Fruit fly (Drosophila melanogaster) whole organism, embryonic: ENCODE measurements around the gene CG15543.
A peak's percentile ranks its signal among the peaks of the same experiment; 100 is the strongest.

ENCODE experiments used
- Atf6 ChIP-seq: fragments of 200-800 bp; sonication (Bioruptor generic); IDR thresholded peaks from 2 replicates; pipeline ENCODE4 v1.3.6; 2022; ENCODE audit warnings: missing biosample characterization, missing genetic modification characterization
- Blimp-1 ChIP-seq: fragments of 200-800 bp; sonication (Bioruptor generic); optimal IDR thresholded peaks from 3 replicates; lab custom pipeline; 2018; ENCODE audit warnings: missing biosample characterization, missing genetic modification characterization, mild to moderate bottlenecking, moderate library complexity, missing genetic modification reagents
- CG10654 ChIP-seq: fragments of 200-800 bp; sonication (Bioruptor generic); optimal IDR thresholded peaks from 2 replicates; lab custom pipeline; 2016; ENCODE audit warnings: missing biosample characterization, missing genetic modification characterization
- CG12299 ChIP-seq: fragments of 200-800 bp; sonication (Bioruptor generic); optimal IDR thresholded peaks from 2 replicates; lab custom pipeline; 2018; ENCODE audit warnings: missing biosample characterization, mild to moderate bottlenecking, missing genetic modification characterization
- CG12942 ChIP-seq: fragments of 200-800 bp; sonication (Bioruptor generic); optimal IDR thresholded peaks from 3 replicates; lab custom pipeline; 2016; ENCODE audit warnings: missing biosample characterization, missing genetic modification characterization
- CG13894 ChIP-seq: fragments of 200-800 bp; sonication (Bioruptor generic); optimal IDR thresholded peaks from 3 replicates; lab custom pipeline; 2018; ENCODE audit warnings: missing biosample characterization, mild to moderate bottlenecking, missing genetic modification characterization, moderate library complexity
- CG14710 ChIP-seq: fragments of 200-800 bp; sonication (Bioruptor generic); optimal IDR thresholded peaks from 3 replicates; lab custom pipeline; 2019; ENCODE audit warnings: missing biosample characterization, mild to moderate bottlenecking, missing genetic modification characterization, moderate library complexity
- CG1602 ChIP-seq: fragments of 200-800 bp; sonication (Bioruptor generic); optimal IDR thresholded peaks from 3 replicates; lab custom pipeline; 2016; ENCODE audit warnings: missing biosample characterization, missing genetic modification characterization
- CG1603 ChIP-seq: fragments of 200-800 bp; sonication (Bioruptor generic); optimal IDR thresholded peaks from 2 replicates; lab custom pipeline; 2019; ENCODE audit warnings: missing biosample characterization, mild to moderate bottlenecking, missing genetic modification characterization, moderate library complexity
- CG17186 ChIP-seq: fragments of 200-800 bp; sonication (Bioruptor generic); optimal IDR thresholded peaks from 3 replicates; lab custom pipeline; 2017; ENCODE audit warnings: missing biosample characterization, missing genetic modification reagents, missing genetic modification characterization
- CG17328 ChIP-seq: fragments of 200-800 bp; sonication (Bioruptor generic); IDR thresholded peaks from 2 replicates; pipeline ENCODE4 v1.3.6; 2022; ENCODE audit warnings: missing biosample characterization, missing genetic modification characterization
- CG17359 ChIP-seq: fragments of 200-800 bp; sonication (Bioruptor generic); optimal IDR thresholded peaks from 3 replicates; lab custom pipeline; 2018; ENCODE audit warnings: missing biosample characterization, mild to moderate bottlenecking, missing genetic modification characterization, moderate library complexity
- CG17802 ChIP-seq: fragments of 200-800 bp; sonication (Bioruptor generic); optimal IDR thresholded peaks from 2 replicates; lab custom pipeline; 2018; ENCODE audit warnings: missing biosample characterization, mild to moderate bottlenecking, missing genetic modification characterization, moderate library complexity
- CG18619 ChIP-seq: fragments of 200-800 bp; sonication (Bioruptor generic); optimal IDR thresholded peaks from 3 replicates; lab custom pipeline; 2017; ENCODE audit warnings: missing biosample characterization, mild to moderate bottlenecking, missing genetic modification characterization
- CG18764 ChIP-seq: fragments of 200-800 bp; sonication (Bioruptor generic); optimal IDR thresholded peaks from 3 replicates; lab custom pipeline; 2016; ENCODE audit warnings: missing biosample characterization, missing genetic modification characterization
- CG2129 ChIP-seq: fragments of 200-800 bp; sonication (Bioruptor generic); IDR thresholded peaks from 2 replicates; pipeline ENCODE4 v1.3.6; 2022; ENCODE audit warnings: missing biosample characterization, missing genetic modification characterization; ENCODE audit not compliant: partially characterized antibody
- CG30403 ChIP-seq: fragments of 200-800 bp; sonication (Bioruptor generic); optimal IDR thresholded peaks from 3 replicates; lab custom pipeline; 2016; ENCODE audit warnings: missing biosample characterization, missing genetic modification characterization
- CG3281 ChIP-seq: fragments of 200-800 bp; sonication (Bioruptor generic); optimal IDR thresholded peaks from 3 replicates; lab custom pipeline; 2017; ENCODE audit warnings: missing biosample characterization, mild to moderate bottlenecking, missing genetic modification characterization
- CG3995 ChIP-seq: fragments of 200-800 bp; sonication (Bioruptor generic); optimal IDR thresholded peaks from 3 replicates; lab custom pipeline; 2016; ENCODE audit warnings: missing biosample characterization, missing genetic modification characterization
- CG6254 ChIP-seq: fragments of 200-800 bp; sonication (Bioruptor generic); optimal IDR thresholded peaks from 3 replicates; lab custom pipeline; 2017; ENCODE audit warnings: mild to moderate bottlenecking, missing biosample characterization, missing genetic modification reagents, missing genetic modification characterization
- CG7271 ChIP-seq: fragments of 200-800 bp; sonication (Bioruptor generic); optimal IDR thresholded peaks from 2 replicates; lab custom pipeline; 2018; ENCODE audit warnings: missing biosample characterization, mild to moderate bottlenecking, missing genetic modification characterization, moderate library complexity
- CG8944 ChIP-seq: fragments of 200-800 bp; sonication (Bioruptor generic); optimal IDR thresholded peaks from 3 replicates; lab custom pipeline; 2016; ENCODE audit warnings: missing biosample characterization, missing genetic modification characterization
- CG9817 ChIP-seq: fragments of 200-800 bp; sonication (Bioruptor generic); optimal IDR thresholded peaks from 2 replicates; lab custom pipeline; 2018; ENCODE audit warnings: missing biosample characterization, mild to moderate bottlenecking, missing genetic modification characterization, moderate library complexity
- CoRest ChIP-seq: fragments of 200-800 bp; sonication (Bioruptor generic); optimal IDR thresholded peaks from 3 replicates; lab custom pipeline; 2018; ENCODE audit warnings: missing biosample characterization, mild to moderate bottlenecking, missing genetic modification characterization, moderate library complexity
- Dbx ChIP-seq: fragments of 200-800 bp; sonication (Bioruptor generic); IDR thresholded peaks from 3 replicates; pipeline ENCODE4 v1.3.6; 2022; ENCODE audit warnings: missing biosample characterization, missing genetic modification characterization
- Fer2 ChIP-seq: fragments of 200-800 bp; sonication (Bioruptor generic); optimal IDR thresholded peaks from 2 replicates; lab custom pipeline; 2018; ENCODE audit warnings: missing biosample characterization, mild to moderate bottlenecking, missing genetic modification characterization, moderate library complexity
- H2.0 ChIP-seq: fragments of 200-800 bp; sonication (Bioruptor generic); IDR thresholded peaks from 2 replicates; pipeline ENCODE4 v1.3.6; 2022; ENCODE audit warnings: missing biosample characterization, missing genetic modification characterization
- HmgD ChIP-seq: fragments of 200-800 bp; sonication (Bioruptor generic); optimal IDR thresholded peaks from 3 replicates; lab custom pipeline; 2016; ENCODE audit warnings: missing biosample characterization, missing genetic modification characterization
- MBD-R2 ChIP-seq: fragments of 200-800 bp; sonication (Bioruptor generic); IDR thresholded peaks from 2 replicates; pipeline ENCODE4 v1.3.6; 2022; ENCODE audit warnings: missing biosample characterization, missing genetic modification characterization
- MTF-1 ChIP-seq: fragments of 200-800 bp; sonication (Bioruptor generic); optimal IDR thresholded peaks from 2 replicates; lab custom pipeline; 2018; ENCODE audit warnings: missing biosample characterization, mild to moderate bottlenecking, missing genetic modification characterization, borderline replicate concordance
- Mrtf ChIP-seq: fragments of 200-800 bp; sonication (Bioruptor generic); IDR thresholded peaks from 3 replicates; pipeline ENCODE4 v1.3.6; 2022; ENCODE audit warnings: missing biosample characterization, missing genetic modification characterization
- NK7.1 ChIP-seq: fragments of 200-800 bp; sonication (Bioruptor generic); optimal IDR thresholded peaks from 3 replicates; lab custom pipeline; 2016; ENCODE audit warnings: missing biosample characterization, missing genetic modification characterization
- Sin3A ChIP-seq: fragments of >200 bp; optimal IDR thresholded peaks from 2 replicates; lab custom pipeline; 2018
- Stat92E ChIP-seq, 3 experiments: fragments of >200 bp in 2 of 3; fragments of 200-800 bp in 1 of 3; sonication (Bioruptor generic) in 1 of 3; optimal IDR thresholded peaks; 2 replicates each; lab custom pipeline; 2017 to 2019; ENCODE audit warnings: missing biosample characterization in 3 of 3, missing genetic modification characterization in 3 of 3, mild to moderate bottlenecking in 1 of 3, moderate library complexity in 1 of 3
- Trl ChIP-seq, 3 experiments: fragments of >200 bp in 2 of 3; fragments of 200-800 bp in 1 of 3; sonication (Bioruptor generic) in 1 of 3; optimal IDR thresholded peaks; 2 replicates in 1 of 3; 3 replicates in 2 of 3; lab custom pipeline; 2016 to 2017; ENCODE audit warnings: missing biosample characterization in 1 of 3, missing genetic modification characterization in 1 of 3
- Usf ChIP-seq: fragments of 200-800 bp; sonication (Bioruptor generic); optimal IDR thresholded peaks from 2 replicates; lab custom pipeline; 2017; ENCODE audit warnings: missing genotype, missing biosample characterization, missing genetic modification characterization
- ara ChIP-seq: fragments of 200-800 bp; sonication (Bioruptor generic); IDR thresholded peaks from 2 replicates; pipeline ENCODE4 v1.3.6; 2022; ENCODE audit warnings: missing biosample characterization, missing genetic modification characterization
- bab2 ChIP-seq: fragments of 200-800 bp; sonication (Bioruptor generic); optimal IDR thresholded peaks from 2 replicates; lab custom pipeline; 2016; ENCODE audit warnings: missing biosample characterization, missing genetic modification characterization
- chinmo ChIP-seq: fragments of 200-800 bp; sonication (Bioruptor generic); IDR thresholded peaks from 4 replicates; pipeline ENCODE4 v1.3.6; 2022; ENCODE audit warnings: missing biosample characterization, missing genetic modification characterization; ENCODE audit not compliant: partially characterized antibody
- dati ChIP-seq: fragments of 200-800 bp; sonication (Bioruptor generic); IDR thresholded peaks from 2 replicates; pipeline ENCODE4 v1.3.6; 2022; ENCODE audit warnings: missing biosample characterization, missing genetic modification characterization
- dm ChIP-seq: fragments of 200-800 bp; sonication (Bioruptor generic); optimal IDR thresholded peaks from 3 replicates; lab custom pipeline; 2016; ENCODE audit warnings: missing biosample characterization, missing genetic modification characterization
- fu2 ChIP-seq: fragments of 200-800 bp; sonication (Bioruptor generic); optimal IDR thresholded peaks from 2 replicates; lab custom pipeline; 2016; ENCODE audit warnings: missing biosample characterization, missing genetic modification characterization
- gt ChIP-seq: fragments of 200-800 bp; sonication (Bioruptor generic); IDR thresholded peaks from 2 replicates; pipeline ENCODE4 v1.3.6; 2022; ENCODE audit warnings: missing biosample characterization, missing genetic modification characterization
- kni ChIP-seq: fragments of 200-800 bp; sonication (Bioruptor generic); optimal IDR thresholded peaks from 3 replicates; lab custom pipeline; 2017; ENCODE audit warnings: mild to moderate bottlenecking, missing biosample characterization, missing genetic modification reagents, missing genetic modification characterization
- lbe ChIP-seq: fragments of 200-800 bp; sonication (Bioruptor generic); optimal IDR thresholded peaks from 2 replicates; lab custom pipeline; 2016; ENCODE audit warnings: missing biosample characterization, mild to moderate bottlenecking, missing genetic modification characterization
- lilli ChIP-seq: fragments of 200-800 bp; sonication (Bioruptor generic); optimal IDR thresholded peaks from 3 replicates; lab custom pipeline; 2016; ENCODE audit warnings: missing biosample characterization, missing genetic modification characterization
- mld ChIP-seq: fragments of 200-800 bp; sonication (Bioruptor generic); IDR thresholded peaks from 3 replicates; pipeline ENCODE4 v1.3.6; 2022; ENCODE audit warnings: missing biosample characterization, missing genetic modification characterization; ENCODE audit not compliant: partially characterized antibody
- ro ChIP-seq: fragments of 200-800 bp; sonication (Bioruptor generic); IDR thresholded peaks from 2 replicates; pipeline ENCODE4 v1.3.6; 2022; ENCODE audit warnings: missing biosample characterization, missing genetic modification characterization
- scrt ChIP-seq: fragments of 200-800 bp; sonication (Bioruptor generic); optimal IDR thresholded peaks from 2 replicates; lab custom pipeline; 2018; ENCODE audit warnings: missing biosample characterization, mild to moderate bottlenecking, missing genetic modification characterization, moderate library complexity
- zfh1 ChIP-seq: fragments of 200-800 bp; sonication (Bioruptor generic); IDR thresholded peaks from 3 replicates; pipeline ENCODE4 v1.3.6; 2022; ENCODE audit warnings: missing biosample characterization, missing genetic modification characterization

CG15543 gene

dm6 chr3R:30718442-30718841 is 24.2 kb upstream of the CG15543 start (continued):
- no peak for TF ChIP-seq CG3995 (GFP tag; lab: Kevin White, UChicago)
- no peak for TF ChIP-seq CG12299 (tag; lab: Kevin White, UChicago)
- TF ChIP-seq gt (GFP tag; lab: Robert Waterston, UW), result no peak
- no peak for TF ChIP-seq CoRest (tag; lab: Kevin White, UChicago)
- no peak for TF ChIP-seq lbe (GFP tag; lab: Kevin White, UChicago)
- TF ChIP-seq Trl (optimal IDR thresholded peaks at IDR 0.05; lab: Kevin White, UChicago), result no peak
- no peak for TF ChIP-seq Trl (GFP tag; optimal IDR thresholded peaks at IDR 0.05; lab: Kevin White, UChicago)
- TF ChIP-seq CG1602 (GFP tag; lab: Kevin White, UChicago), result no peak
- TF ChIP-seq dm (GFP tag; lab: Kevin White, UChicago), result no peak
- peak; percentile 53; the same call in 1 of the 2 replicates for TF ChIP-seq ara
- TF ChIP-seq CG18764 (GFP tag; lab: Kevin White, UChicago), result no peak
- no peak for TF ChIP-seq CG2129 (GFP tag; lab: Robert Waterston, UW)
- TF ChIP-seq ro (GFP tag; lab: Robert Waterston, UW), result no peak
- TF ChIP-seq MTF-1 (GFP tag; lab: Kevin White, UChicago), result no peak
- TF ChIP-seq CG30403 (GFP tag; lab: Kevin White, UChicago), result peak; percentile 14
- no peak for TF ChIP-seq kni
- no peak for TF ChIP-seq CG10654 (GFP tag; lab: Kevin White, UChicago)
- TF ChIP-seq H2.0 (GFP tag; lab: Robert Waterston, UW), result peak; percentile 54
- no peak for TF ChIP-seq CG13894 (tag; lab: Kevin White, UChicago)
- no peak for TF ChIP-seq Mrtf
- TF ChIP-seq CG18619, result no peak
- TF ChIP-seq CG3281, result no peak
- TF ChIP-seq HmgD (GFP tag; lab: Kevin White, UChicago), result no peak
- peak; percentile 45 for TF ChIP-seq CG17359
- TF ChIP-seq Sin3A, result no peak
- peak; percentile 41 for TF ChIP-seq Blimp-1 (GFP tag; lab: Kevin White, UChicago)
- no peak for TF ChIP-seq Atf6 (GFP tag; lab: Robert Waterston, UW)
- TF ChIP-seq Dbx, result no peak
- TF ChIP-seq chinmo, result no peak
- no peak for TF ChIP-seq lilli (GFP tag; lab: Kevin White, UChicago)
- TF ChIP-seq fu2 (GFP tag; lab: Kevin White, UChicago), result no peak
- TF ChIP-seq NK7.1, result no peak
- TF ChIP-seq MBD-R2, result no peak
- no peak for TF ChIP-seq CG8944 (GFP tag; lab: Kevin White, UChicago)
- TF ChIP-seq CG9817 (tag; lab: Kevin White, UChicago), result no peak
- peak; percentile 50 for TF ChIP-seq CG17328 (GFP tag; lab: Robert Waterston, UW)
- no peak for TF ChIP-seq CG17802 (tag; lab: Kevin White, UChicago)
- no peak for TF ChIP-seq Fer2 (tag; lab: Kevin White, UChicago)
- TF ChIP-seq mld (GFP tag; lab: Robert Waterston, UW), result no peak
- no peak for TF ChIP-seq CG7271 (tag; lab: Kevin White, UChicago)
- no peak for TF ChIP-seq CG12942 (GFP tag; lab: Kevin White, UChicago)
- 0 out of 2 replicates have a peak, but pooled peaks have one; percentile 22 for TF ChIP-seq dati (GFP tag; lab: Robert Waterston, UW)
- TF ChIP-seq CG6254 (GFP tag; lab: Kevin White, UChicago), result no peak
- no peak for TF ChIP-seq CG17186 (GFP tag; lab: Kevin White, UChicago)
- peak; percentile 81 for TF ChIP-seq zfh1 (GFP tag; lab: Robert Waterston, UW)
- no peak for TF ChIP-seq Stat92E (GFP tag; optimal IDR thresholded peaks at IDR 0.05; lab: Kevin White, UChicago)
- no peak for TF ChIP-seq scrt (GFP tag; lab: Kevin White, UChicago)
- no peak for TF ChIP-seq Usf (GFP tag; lab: Kevin White, UChicago)
- TF ChIP-seq CG14710, result peak; percentile 14
- TF ChIP-seq CG1603 (tag; lab: Kevin White, UChicago), result peak; percentile 62
- TF ChIP-seq bab2, result no peak
